Comparison of ENCODE assay signal across 5 worm cellular contexts in genomic region chrII:15263054-15263755, ce11.
A peak's percentile ranks its signal among the peaks of the same experiment; 100 is the strongest.
TF ChIP-seq lines count a peak whose summit lies in the region.

No protein-coding gene starts in this region.

TF ChIP-seq in whole organism, L1 larva, 84 proteins besides CTCF, POLR2A, EP300 and RAD21 (continues in another document):
- TF ChIP-seq pqm-1 (tag; optimal IDR thresholded peaks at IDR 0.05; lab: Kevin White, UChicago) (no peak), lir-3 (tag; optimal IDR thresholded peaks at IDR 0.05; lab: Kevin White, UChicago; ENCODE audit: poor library complexity) (no peak), Y116A8C.19 (tag; optimal IDR thresholded peaks at IDR 0.05; lab: Kevin White, UChicago; ENCODE audit: borderline replicate concordance) (no peak), lin-35 (GFP tag; optimal IDR thresholded peaks at IDR 0.05; lab: Kevin White, UChicago) (peak; percentile 25 to 76), nhr-71 (tag; optimal IDR thresholded peaks at IDR 0.05; lab: Kevin White, UChicago) (peak; percentile 72), mab-9 (GFP tag; IDR thresholded peaks at IDR 0.05; lab: Robert Waterston, UW) (no peak), C04F5.9 (tag; optimal IDR thresholded peaks at IDR 0.05; lab: Kevin White, UChicago) (no peak), aly-2 (tag; optimal IDR thresholded peaks at IDR 0.05; lab: Kevin White, UChicago) (no peak), lin-14 (GFP tag; optimal IDR thresholded peaks at IDR 0.05; lab: Kevin White, UChicago) (peak; percentile 88), ces-1 (GFP tag; optimal IDR thresholded peaks at IDR 0.05; lab: Kevin White, UChicago) (no peak), swsn-7 (tag; optimal IDR thresholded peaks at IDR 0.05; lab: Kevin White, UChicago) (peak; percentile 29), pag-3 (tag; optimal IDR thresholded peaks at IDR 0.05; lab: Kevin White, UChicago; ENCODE audit: borderline replicate concordance, insufficient read depth) (no peak), sup-37 (GFP tag; optimal IDR thresholded peaks at IDR 0.05; lab: Kevin White, UChicago) (peak; percentile 21), irx-1 (tag; optimal IDR thresholded peaks at IDR 0.05; lab: Kevin White, UChicago) (peak; percentile 28), tlp-1 (tag; optimal IDR thresholded peaks at IDR 0.05; lab: Kevin White, UChicago) (no peak), dsc-1 (tag; optimal IDR thresholded peaks at IDR 0.05; lab: Kevin White, UChicago) (no peak), ama-1 (optimal IDR thresholded peaks at IDR 0.05; lab: Kevin White, UChicago) (no peak), snu-23 (GFP tag; optimal IDR thresholded peaks at IDR 0.05; lab: Kevin White, UChicago) (peak; percentile 80)

TF ChIP-seq in whole organism, L3 larva, 47 proteins besides CTCF, POLR2A, EP300 and RAD21 (continues in another document):
- TF ChIP-seq ama-1 (optimal IDR thresholded peaks at IDR 0.05; lab: Kevin White, UChicago): no peak
- peak; percentile 2 for TF ChIP-seq unc-62 (GFP tag; optimal IDR thresholded peaks at IDR 0.05; lab: Kevin White, UChicago)
- TF ChIP-seq jun-1 (tag; optimal IDR thresholded peaks at IDR 0.05; lab: Kevin White, UChicago): peak; percentile 79
- TF ChIP-seq ztf-4 (tag; optimal IDR thresholded peaks at IDR 0.05; lab: Kevin White, UChicago): no peak
- no peak for TF ChIP-seq ceh-16 (tag; optimal IDR thresholded peaks at IDR 0.05; lab: Kevin White, UChicago)
- peak; percentile 91 for TF ChIP-seq pha-4 (tag; optimal IDR thresholded peaks at IDR 0.05; lab: Kevin White, UChicago)
- TF ChIP-seq nhr-12 (tag; optimal IDR thresholded peaks at IDR 0.05; lab: Kevin White, UChicago): no peak
- TF ChIP-seq nhr-43 (tag; optimal IDR thresholded peaks at IDR 0.05; lab: Kevin White, UChicago; ENCODE audit: poor library complexity, severe bottlenecking): peak; percentile 68
- TF ChIP-seq nhr-237 (tag; optimal IDR thresholded peaks at IDR 0.05; lab: Kevin White, UChicago): no peak
- peak; percentile 52 for TF ChIP-seq ceh-28 (tag; optimal IDR thresholded peaks at IDR 0.05; lab: Kevin White, UChicago)
- no peak for TF ChIP-seq egl-5 (tag; optimal IDR thresholded peaks at IDR 0.05; lab: Kevin White, UChicago)
- no peak for TF ChIP-seq skn-1 (tag; optimal IDR thresholded peaks at IDR 0.05; lab: Kevin White, UChicago)
- TF ChIP-seq egl-27 (tag; optimal IDR thresholded peaks at IDR 0.05; lab: Kevin White, UChicago): peak; percentile 67
- TF ChIP-seq zag-1 (tag; optimal IDR thresholded peaks at IDR 0.05; lab: Kevin White, UChicago): no peak
- peak; percentile 90 for TF ChIP-seq nhr-25 (tag; optimal IDR thresholded peaks at IDR 0.05; lab: Kevin White, UChicago)
- TF ChIP-seq fkh-10 (GFP tag; optimal IDR thresholded peaks at IDR 0.05; lab: Kevin White, UChicago): no peak
- TF ChIP-seq aly-2 (tag; optimal IDR thresholded peaks at IDR 0.05; lab: Kevin White, UChicago): no peak
- no peak for TF ChIP-seq daf-12 (tag; optimal IDR thresholded peaks at IDR 0.05; lab: Kevin White, UChicago)
- peak; percentile 45 for TF ChIP-seq lin-15B (tag; optimal IDR thresholded peaks at IDR 0.05; lab: Kevin White, UChicago)

TF ChIP-seq in whole organism, early embryonic, 17 proteins besides CTCF, POLR2A, EP300 and RAD21:
- TF ChIP-seq F13C5.2 (tag; optimal IDR thresholded peaks at IDR 0.05; lab: Kevin White, UChicago) (peak; percentile 38), ama-1 (optimal IDR thresholded peaks at IDR 0.05; lab: Kevin White, UChicago) (no peak), sea-1 (GFP tag; conservative IDR thresholded peaks at IDR 0.05; lab: Robert Waterston, UW) (0 out of 2 replicates have a peak, but pooled peaks have one; percentile 42), hnd-1 (tag; optimal IDR thresholded peaks at IDR 0.05; lab: Kevin White, UChicago) (no peak), hmg-4 (GFP tag; optimal IDR thresholded peaks at IDR 0.05; lab: Kevin White, UChicago) (peak; percentile 77)
TF ChIP-seq in whole organism, early embryonic: peak in this region for 3.

TF ChIP-seq in whole organism, midembryonic, 9 proteins besides CTCF, POLR2A, EP300 and RAD21:
- no peak for TF ChIP-seq T22C8.4 (GFP tag; IDR thresholded peaks at IDR 0.05; lab: Robert Waterston, UW)
- TF ChIP-seq med-1 (GFP tag; optimal IDR thresholded peaks at IDR 0.05; lab: Kevin White, UChicago; ENCODE audit: insufficient read depth): no peak
- no peak for TF ChIP-seq ref-1 (GFP tag; conservative IDR thresholded peaks at IDR 0.05; lab: Robert Waterston, UW)
- TF ChIP-seq ztf-23 (GFP tag; IDR thresholded peaks at IDR 0.05; lab: Robert Waterston, UW): 0 out of 2 replicates have a peak, but pooled peaks have one; percentile 40
- no peak for TF ChIP-seq klf-2 (GFP tag; conservative IDR thresholded peaks at IDR 0.05; lab: Robert Waterston, UW)
- TF ChIP-seq tab-1 (GFP tag; IDR thresholded peaks at IDR 0.05; lab: Robert Waterston, UW): no peak
- TF ChIP-seq flt-1 (GFP tag; IDR thresholded peaks at IDR 0.05; lab: Robert Waterston, UW): no peak
- TF ChIP-seq ztf-29 (GFP tag; IDR thresholded peaks at IDR 0.05; lab: Robert Waterston, UW): peak; percentile 52; the same call in 1 of the 2 replicates
- peak; percentile 77 for TF ChIP-seq cog-1 (tag; optimal IDR thresholded peaks at IDR 0.05; lab: Kevin White, UChicago)

TF ChIP-seq in whole organism, young adult, 124 proteins besides CTCF, POLR2A, EP300 and RAD21 (continues in another document):
- TF ChIP-seq F55B11.4 (tag; optimal IDR thresholded peaks at IDR 0.05; lab: Kevin White, UChicago; ENCODE audit: borderline replicate concordance, insufficient read depth) (no peak), nhr-27 (tag; optimal IDR thresholded peaks at IDR 0.05; lab: Kevin White, UChicago) (no peak), C06A6.2 (GFP tag; conservative IDR thresholded peaks at IDR 0.05; lab: Robert Waterston, UW) (no peak), repo-1 (tag; optimal IDR thresholded peaks at IDR 0.05; lab: Kevin White, UChicago) (no peak), bed-2 (GFP tag; IDR thresholded peaks at IDR 0.05; lab: Robert Waterston, UW) (no peak), F10E7.11 (tag; optimal IDR thresholded peaks at IDR 0.05; lab: Kevin White, UChicago) (no peak), lin-54 (GFP tag; optimal IDR thresholded peaks at IDR 0.05; lab: Kevin White, UChicago) (peak; percentile 44), Y56A3A.18 (GFP tag; IDR thresholded peaks at IDR 0.05; lab: Robert Waterston, UW) (no peak), snpc-1.3 (tag; optimal IDR thresholded peaks at IDR 0.05; lab: Kevin White, UChicago; ENCODE audit: insufficient read depth) (no peak), snpc-1.1 (tag; optimal IDR thresholded peaks at IDR 0.05; lab: Kevin White, UChicago; ENCODE audit: insufficient read depth) (no peak), Y53G8AR.9 (GFP tag; conservative IDR thresholded peaks at IDR 0.05; lab: Robert Waterston, UW) (no peak), attf-5 (GFP tag; optimal IDR thresholded peaks at IDR 0.05; lab: Kevin White, UChicago) (peak; percentile 79), F52B5.7 (tag; optimal IDR thresholded peaks at IDR 0.05; lab: Kevin White, UChicago) (no peak), snpc-3.4 (tag; optimal IDR thresholded peaks at IDR 0.05; lab: Kevin White, UChicago) (peak; percentile 23), dpl-1 (GFP tag; optimal IDR thresholded peaks at IDR 0.05; lab: Kevin White, UChicago) (no peak), ceh-79 (tag; optimal IDR thresholded peaks at IDR 0.05; lab: Kevin White, UChicago) (no peak), unc-62 (GFP tag; optimal IDR thresholded peaks at IDR 0.05; lab: Kevin White, UChicago) (no peak), Y67H2A.10 (GFP tag; conservative IDR thresholded peaks at IDR 0.05; lab: Robert Waterston, UW) (no peak), chd-7 (tag; optimal IDR thresholded peaks at IDR 0.05; lab: Kevin White, UChicago) (peak; percentile 31), ama-1 (optimal IDR thresholded peaks at IDR 0.05; lab: Kevin White, UChicago) (no peak), ama-1 (GFP tag; optimal IDR thresholded peaks at IDR 0.05; lab: Kevin White, UChicago) (no peak), unc-130 (GFP tag; optimal IDR thresholded peaks at IDR 0.05; lab: Kevin White, UChicago) (no peak), mcd-1 (GFP tag; IDR thresholded peaks at IDR 0.05; lab: Robert Waterston, UW) (peak; percentile 51; the same call in 1 of the 2 replicates), tlf-1 (GFP tag; optimal IDR thresholded peaks at IDR 0.05; lab: Kevin White, UChicago) (no peak), T07F8.4 (tag; optimal IDR thresholded peaks at IDR 0.05; lab: Kevin White, UChicago) (no peak), hmg-20 (GFP tag; IDR thresholded peaks at IDR 0.05; lab: Robert Waterston, UW) (no peak), zfh-2 (GFP tag; conservative IDR thresholded peaks at IDR 0.05; lab: Robert Waterston, UW) (peak; percentile 91), snpc-4 (GFP tag; optimal IDR thresholded peaks at IDR 0.05; lab: Kevin White, UChicago) (no peak), snpc-4 (tag; optimal IDR thresholded peaks at IDR 0.05; lab: Kevin White, UChicago) (peak in 2 of 4 experiments; percentile 36 to 40), F57C9.4 (tag; optimal IDR thresholded peaks at IDR 0.05; lab: Kevin White, UChicago) (no peak), mes-4 (tag; optimal IDR thresholded peaks at IDR 0.05; lab: Kevin White, UChicago) (no peak), attf-3 (GFP tag; conservative IDR thresholded peaks at IDR 0.05; lab: Robert Waterston, UW) (no peak), rpc-1 (optimal IDR thresholded peaks at IDR 0.05; lab: Kevin White, UChicago) (no peak), rpc-1 (tag; optimal IDR thresholded peaks at IDR 0.05; lab: Kevin White, UChicago) (no peak), ceh-40 (GFP tag; IDR thresholded peaks at IDR 0.05; lab: Robert Waterston, UW) (no peak), xnd-1 (tag; optimal IDR thresholded peaks at IDR 0.05; lab: Kevin White, UChicago) (no peak), aptf-3 (GFP tag; IDR thresholded peaks at IDR 0.05; lab: Robert Waterston, UW) (no peak), ztf-28 (GFP tag; IDR thresholded peaks at IDR 0.05; lab: Robert Waterston, UW) (no peak), sptf-2 (GFP tag; optimal IDR thresholded peaks at IDR 0.05; lab: Kevin White, UChicago) (no peak), hlh-26 (GFP tag; conservative IDR thresholded peaks at IDR 0.05; lab: Robert Waterston, UW) (no peak), K11D2.4 (GFP tag; IDR thresholded peaks at IDR 0.05; lab: Robert Waterston, UW) (no peak), ceh-91 (GFP tag; IDR thresholded peaks at IDR 0.05; lab: Robert Waterston, UW) (no peak), nfya-1 (tag; optimal IDR thresholded peaks at IDR 0.05; lab: Kevin White, UChicago; ENCODE audit: borderline replicate concordance, insufficient read depth) (no peak), madf-10 (tag; optimal IDR thresholded peaks at IDR 0.05; lab: Kevin White, UChicago) (no peak), Y79H2A.3 (GFP tag; conservative IDR thresholded peaks at IDR 0.05; lab: Robert Waterston, UW) (no peak), F57A8.1 (GFP tag; optimal IDR thresholded peaks at IDR 0.05; lab: Kevin White, UChicago) (no peak), F33H1.4 (GFP tag; IDR thresholded peaks at IDR 0.05; lab: Robert Waterston, UW) (no peak)

Comparison
In these comparisons a context has a peak if more than half of its experiments do, and no peak if none do; other contexts are left out.
1. Of the 8 proteins assayed by ChIP-seq in both whole organism, young adult and whole organism, L1 larva: peak only in whole organism, young adult: none; only in whole organism, L1 larva: dpl-1; in both: efl-1 and nhr-90; in neither: 3; mixed calls (peak in some experiments, not most) for 2.